Worm (Caenorhabditis elegans): ENCODE measurements around the gene nhr-43.

The nhr-43 gene

ce11 chrIV:11899358-11899757 is at the start of gene nhr-43:
nhr-43 (plus strand) TSS chrIV:11899590.
- TF ChIP-seq nhr-21 (tag; optimal IDR thresholded peaks at IDR 0.05), result peak; percentile 69
- peak; percentile 76 for TF ChIP-seq sma-9 (GFP tag; optimal IDR thresholded peaks at IDR 0.05)
- no peak for TF ChIP-seq sma-9 (tag; optimal IDR thresholded peaks at IDR 0.05)
- peak in 1 of 2 experiments; percentile 21 for TF ChIP-seq lsy-2 (tag; optimal IDR thresholded peaks at IDR 0.05)
- peak; percentile 71 for TF ChIP-seq sma-3 (GFP tag; optimal IDR thresholded peaks at IDR 0.05)
- TF ChIP-seq unc-55 (GFP tag; optimal IDR thresholded peaks at IDR 0.05), result no peak
- no peak for TF ChIP-seq ztf-11 (tag; optimal IDR thresholded peaks at IDR 0.05)
- peak; percentile 21 for TF ChIP-seq fos-1 (tag; optimal IDR thresholded peaks at IDR 0.05)
- peak; percentile 36 for TF ChIP-seq sem-4 (tag; optimal IDR thresholded peaks at IDR 0.05)
- no peak for TF ChIP-seq alr-1 (tag; optimal IDR thresholded peaks at IDR 0.05)
- TF ChIP-seq mbf-1 (tag; optimal IDR thresholded peaks at IDR 0.05), result no peak
- peak; percentile 31 for TF ChIP-seq egl-27 (tag; optimal IDR thresholded peaks at IDR 0.05)
- peak; percentile 20 for TF ChIP-seq blmp-1 (tag; optimal IDR thresholded peaks at IDR 0.05; ENCODE audit: insufficient read depth)
- no peak for TF ChIP-seq lin-39 (tag; optimal IDR thresholded peaks at IDR 0.05)
- TF ChIP-seq dmd-4 (tag; optimal IDR thresholded peaks at IDR 0.05), result no peak
- TF ChIP-seq C34F6.9 (tag; optimal IDR thresholded peaks at IDR 0.05), result no peak
- peak; percentile 38 for TF ChIP-seq nhr-25 (tag; optimal IDR thresholded peaks at IDR 0.05)

- TF ChIP-seq nhr-12 (tag; optimal IDR thresholded peaks at IDR 0.05) (no peak), Y55F3AM.14 (GFP tag; optimal IDR thresholded peaks at IDR 0.05) (no peak), lin-11 (tag; optimal IDR thresholded peaks at IDR 0.05) (no peak), alr-1 (tag; optimal IDR thresholded peaks at IDR 0.05) (no peak), sma-9 (GFP tag; optimal IDR thresholded peaks at IDR 0.05) (no peak), sma-9 (tag; optimal IDR thresholded peaks at IDR 0.05) (no peak), nhr-21 (tag; optimal IDR thresholded peaks at IDR 0.05) (no peak), fos-1 (tag; optimal IDR thresholded peaks at IDR 0.05) (no peak), ztf-1 (GFP tag; conservative IDR thresholded peaks at IDR 0.05) (no peak), lin-39 (tag; optimal IDR thresholded peaks at IDR 0.05) (no peak), elt-3 (tag; optimal IDR thresholded peaks at IDR 0.05) (no peak), elt-1 (tag; optimal IDR thresholded peaks at IDR 0.05) (no peak), nhr-25 (tag; optimal IDR thresholded peaks at IDR 0.05) (no peak), sma-3 (GFP tag; optimal IDR thresholded peaks at IDR 0.05) (no peak), nhr-6 (tag; optimal IDR thresholded peaks at IDR 0.05) (no peak), lsy-2 (tag; optimal IDR thresholded peaks at IDR 0.05) (no peak)
Observed at ce11 chrIV:11851882-11852281, 47.5 kb upstream of the nhr-43 start, which contains the start of gene F38H4.5. F38H4.5 (plus strand) TSS chrIV:11852182.

- TF ChIP-seq mdl-1 (tag; optimal IDR thresholded peaks at IDR 0.05) (no peak), aly-2 (tag; optimal IDR thresholded peaks at IDR 0.05) (no peak), F13H6.1 (tag; optimal IDR thresholded peaks at IDR 0.05) (peak; percentile 30), nhr-129 (tag; optimal IDR thresholded peaks at IDR 0.05) (peak; percentile 75), mab-5 (tag; optimal IDR thresholded peaks at IDR 0.05) (no peak), elt-3 (tag; optimal IDR thresholded peaks at IDR 0.05) (no peak), unc-55 (GFP tag; optimal IDR thresholded peaks at IDR 0.05) (peak; percentile 40), ama-1 (optimal IDR thresholded peaks at IDR 0.05) (no peak), snpc-4 (tag; optimal IDR thresholded peaks at IDR 0.05) (no peak), alr-1 (tag; optimal IDR thresholded peaks at IDR 0.05) (no peak), R02D3.7 (tag; optimal IDR thresholded peaks at IDR 0.05) (no peak), ztf-11 (tag; optimal IDR thresholded peaks at IDR 0.05) (no peak), zag-1 (tag; optimal IDR thresholded peaks at IDR 0.05) (no peak), Y55F3AM.14 (GFP tag; optimal IDR thresholded peaks at IDR 0.05) (no peak), elt-1 (tag; optimal IDR thresholded peaks at IDR 0.05) (no peak), nhr-11 (tag; optimal IDR thresholded peaks at IDR 0.05) (no peak), fos-1 (tag; optimal IDR thresholded peaks at IDR 0.05) (no peak), ceh-16 (tag; optimal IDR thresholded peaks at IDR 0.05) (no peak), sem-4 (tag; optimal IDR thresholded peaks at IDR 0.05) (no peak), nhr-237 (tag; optimal IDR thresholded peaks at IDR 0.05) (no peak), nhr-12 (tag; optimal IDR thresholded peaks at IDR 0.05) (no peak), skn-1 (tag; optimal IDR thresholded peaks at IDR 0.05) (no peak), C34F6.9 (tag; optimal IDR thresholded peaks at IDR 0.05) (peak; percentile 84), peb-1 (tag; optimal IDR thresholded peaks at IDR 0.05) (no peak), egl-27 (tag; optimal IDR thresholded peaks at IDR 0.05) (no peak), ztf-4 (tag; optimal IDR thresholded peaks at IDR 0.05) (no peak), gmeb-1 (tag; optimal IDR thresholded peaks at IDR 0.05) (no peak), unc-62 (GFP tag; optimal IDR thresholded peaks at IDR 0.05) (no peak), sma-3 (GFP tag; optimal IDR thresholded peaks at IDR 0.05) (peak; percentile 41), lin-13 (GFP tag; optimal IDR thresholded peaks at IDR 0.05) (peak; percentile 69), unc-39 (tag; optimal IDR thresholded peaks at IDR 0.05) (no peak), lin-39 (tag; optimal IDR thresholded peaks at IDR 0.05) (no peak), ZK546.5 (tag; optimal IDR thresholded peaks at IDR 0.05) (no peak), nhr-21 (tag; optimal IDR thresholded peaks at IDR 0.05) (peak; percentile 15), dmd-4 (tag; optimal IDR thresholded peaks at IDR 0.05) (no peak), lsy-2 (tag; optimal IDR thresholded peaks at IDR 0.05) (peak in 1 of 2 experiments; percentile 72), nhr-25 (tag; optimal IDR thresholded peaks at IDR 0.05) (no peak), nhr-23 (tag; optimal IDR thresholded peaks at IDR 0.05) (no peak), nhr-6 (tag; optimal IDR thresholded peaks at IDR 0.05) (no peak)
Observed at ce11 chrIV:11854777-11855176, 44.6 kb upstream of the nhr-43 start, which contains the start of gene tag-30. tag-30 (minus strand) TSS chrIV:11855159.
